Worm (Caenorhabditis elegans) whole organism, L4 larva: Measurements from ENCODE around the gene pals-32.

Source experiments
- F37D6.2 ChIP-seq: sonication (generic microtip); optimal IDR thresholded peaks from 2 replicates; lab custom pipeline; 2016; ENCODE audit warnings: mild to moderate bottlenecking, missing genetic modification characterization, missing compliant biosample characterization
- R02D3.7 ChIP-seq: fragments of 150-350 bp; sonication (generic microtip); optimal IDR thresholded peaks from 3 replicates; lab custom pipeline; 2014; ENCODE audit warnings: missing biosample characterization, missing genetic modification characterization
- T26A8.4 ChIP-seq: fragments of 200-800 bp; sonication (Bioruptor generic); IDR thresholded peaks from 2 replicates; pipeline ENCODE4 v1.3.6; 2022; ENCODE audit warnings: missing genetic modification characterization, missing compliant biosample characterization
- Y105C5A.15 ChIP-seq: fragments of 200-800 bp; sonication (Bioruptor generic); IDR thresholded peaks from 2 replicates; pipeline ENCODE4 v1.3.6; 2022; ENCODE audit warnings: missing genetic modification characterization, missing compliant biosample characterization
- Y75B8A.6 ChIP-seq: fragments of 200-800 bp; sonication (Bioruptor generic); IDR thresholded peaks from 2 replicates; pipeline ENCODE4 v1.3.6; 2022; ENCODE audit warnings: missing genetic modification reagents, missing genetic modification characterization, missing compliant biosample characterization
- aha-1 ChIP-seq: fragments of 150-350 bp; peaks from one replicate; lab custom pipeline; 2014; ENCODE audit warnings: missing biosample characterization, missing genetic modification characterization
- ceh-28 ChIP-seq: fragments of 150-350 bp; optimal IDR thresholded peaks from 2 replicates; lab custom pipeline; 2014; ENCODE audit warnings: missing biosample characterization, missing genetic modification reagents, missing genetic modification characterization
- ctbp-1 ChIP-seq: fragments of 200-800 bp; sonication (Bioruptor generic); IDR thresholded peaks from 2 replicates; pipeline ENCODE4 v1.3.6; 2022; ENCODE audit warnings: missing genetic modification reagents, missing genetic modification characterization, missing compliant biosample characterization
- daf-16 ChIP-seq, 3 experiments: sonication (generic microtip); optimal IDR thresholded peaks; 2 replicates each; lab custom pipeline; 2016 to 2017; ENCODE audit warnings: missing genetic modification characterization in 3 of 3, missing genetic modification reagents in 3 of 3, mild to moderate bottlenecking in 2 of 3, missing compliant biosample characterization in 2 of 3, missing biosample characterization in 1 of 3, moderate library complexity in 1 of 3
- dmd-6 ChIP-seq: fragments of 200-800 bp; sonication (Bioruptor generic); IDR thresholded peaks from 2 replicates; pipeline ENCODE4 v1.3.6; 2022; ENCODE audit warnings: missing genetic modification reagents, missing genetic modification characterization, missing compliant biosample characterization
- dmd-8 ChIP-seq: fragments of 200-800 bp; sonication (Bioruptor generic); IDR thresholded peaks from 2 replicates; pipeline ENCODE4 v1.3.6; 2022; ENCODE audit warnings: missing genetic modification characterization, missing compliant biosample characterization
- egl-27 ChIP-seq: sonication (generic microtip); optimal IDR thresholded peaks from 3 replicates; lab custom pipeline; 2017; ENCODE audit warnings: missing biosample characterization, missing genetic modification reagents, missing genetic modification characterization
- hlh-11 ChIP-seq: fragments of 200-800 bp; sonication (Bioruptor generic); optimal IDR thresholded peaks from 2 replicates; lab custom pipeline; 2018; ENCODE audit warnings: mild to moderate bottlenecking, missing genetic modification characterization, missing compliant biosample characterization
- jun-1 ChIP-seq: fragments of 150-350 bp; optimal IDR thresholded peaks from 2 replicates; lab custom pipeline; 2014; ENCODE audit warnings: missing biosample characterization, missing genetic modification reagents, missing genetic modification characterization
- lim-7 ChIP-seq: fragments of 200-800 bp; sonication (Bioruptor generic); IDR thresholded peaks from 2 replicates; pipeline ENCODE4 v1.3.6; 2022; ENCODE audit warnings: missing genetic modification characterization, missing compliant biosample characterization
- lin-15B ChIP-seq: fragments of 150-350 bp; sonication (generic microtip); optimal IDR thresholded peaks from 3 replicates; lab custom pipeline; 2014; ENCODE audit warnings: missing biosample characterization, missing genetic modification characterization
- lin-29 ChIP-seq: fragments of 200-800 bp; sonication (Bioruptor generic); IDR thresholded peaks from 2 replicates; pipeline ENCODE4 v1.3.6; 2022; ENCODE audit warnings: missing genetic modification reagents, missing genetic modification characterization, missing compliant biosample characterization
- lin-38 ChIP-seq: fragments of 200-800 bp; sonication (Bioruptor generic); IDR thresholded peaks from 2 replicates; pipeline ENCODE4 v1.3.6; 2022; ENCODE audit warnings: missing genetic modification reagents, missing genetic modification characterization, missing compliant biosample characterization
- lsy-2 ChIP-seq, 2 experiments: fragments of 150-350 bp in 1 of 2; sonication (generic microtip) in 1 of 2; optimal IDR thresholded peaks; 2 replicates each; lab custom pipeline; 2014 to 2017; ENCODE audit warnings: missing biosample characterization in 2 of 2, missing genetic modification characterization in 2 of 2
- madf-5 ChIP-seq, 2 experiments: fragments of 200-800 bp; sonication (Bioruptor generic); IDR thresholded peaks; 2 replicates each; pipeline ENCODE4 v1.3.6; 2022; ENCODE audit warnings: missing compliant biosample characterization in 2 of 2, missing genetic modification characterization in 2 of 2
- nhr-102 ChIP-seq: sonication (generic microtip); optimal IDR thresholded peaks from 2 replicates; lab custom pipeline; 2016; ENCODE audit warnings: mild to moderate bottlenecking, missing genetic modification characterization, moderate library complexity, missing compliant biosample characterization
- nhr-25 ChIP-seq: sonication (generic microtip); optimal IDR thresholded peaks from 2 replicates; lab custom pipeline; 2017; ENCODE audit warnings: missing genetic modification characterization, mild to moderate bottlenecking, missing compliant biosample characterization, antibody characterized with exemption, moderate library complexity, borderline replicate concordance; ENCODE audit not compliant: insufficient read depth
- pha-4 ChIP-seq, 2 experiments: fragments of 150-350 bp in 1 of 2; fragments of 200-800 bp in 1 of 2; sonication (Bioruptor generic) in 1 of 2; IDR thresholded peaks in 1 of 2; optimal IDR thresholded peaks in 1 of 2; 2 replicates each; pipeline versions ENCODE4 v1.3.6 to Lab custom; 2014 to 2022; ENCODE audit warnings: missing genetic modification characterization in 2 of 2, missing genetic modification reagents in 2 of 2, missing biosample characterization in 1 of 2, missing compliant biosample characterization in 1 of 2
- skn-1 ChIP-seq: fragments of 150-350 bp; optimal IDR thresholded peaks from 2 replicates; lab custom pipeline; 2014; ENCODE audit warnings: missing biosample characterization, missing genetic modification characterization
- snpc-1.2 ChIP-seq: fragments of 200-800 bp; sonication (Bioruptor generic); IDR thresholded peaks from 2 replicates; pipeline ENCODE4 v1.3.6; 2022; ENCODE audit warnings: missing genetic modification reagents, missing genetic modification characterization, missing compliant biosample characterization
- spr-3 ChIP-seq: fragments of 200-800 bp; sonication (Bioruptor generic); optimal IDR thresholded peaks from 2 replicates; lab custom pipeline; 2018; ENCODE audit warnings: mild to moderate bottlenecking, missing genetic modification characterization, missing compliant biosample characterization
- tag-97 ChIP-seq: fragments of 200-800 bp; sonication (Bioruptor generic); IDR thresholded peaks from 2 replicates; pipeline ENCODE4 v1.3.6; 2022; ENCODE audit warnings: missing genetic modification characterization, missing compliant biosample characterization
- tra-1 ChIP-seq: fragments of 200-800 bp; sonication (Bioruptor generic); IDR thresholded peaks from 2 replicates; pipeline ENCODE4 v1.3.6; 2022; ENCODE audit warnings: missing genetic modification reagents, missing genetic modification characterization, missing compliant biosample characterization
- unc-130 ChIP-seq: sonication (generic microtip); optimal IDR thresholded peaks from 2 replicates; lab custom pipeline; 2016; ENCODE audit warnings: missing genetic modification reagents, missing genetic modification characterization, missing compliant biosample characterization
- unc-62 ChIP-seq, 3 experiments: fragments of 150-350 bp in 1 of 3; sonication (generic microtip); optimal IDR thresholded peaks in 2 of 3; peaks in 1 of 3; 1 replicate in 1 of 3; 2 replicates in 2 of 3; lab custom pipeline; 2014 to 2017; ENCODE audit warnings: missing biosample characterization in 3 of 3, missing genetic modification characterization in 3 of 3, missing genetic modification reagents in 3 of 3, missing genotype in 1 of 3

pals-32 gene

DNA sequence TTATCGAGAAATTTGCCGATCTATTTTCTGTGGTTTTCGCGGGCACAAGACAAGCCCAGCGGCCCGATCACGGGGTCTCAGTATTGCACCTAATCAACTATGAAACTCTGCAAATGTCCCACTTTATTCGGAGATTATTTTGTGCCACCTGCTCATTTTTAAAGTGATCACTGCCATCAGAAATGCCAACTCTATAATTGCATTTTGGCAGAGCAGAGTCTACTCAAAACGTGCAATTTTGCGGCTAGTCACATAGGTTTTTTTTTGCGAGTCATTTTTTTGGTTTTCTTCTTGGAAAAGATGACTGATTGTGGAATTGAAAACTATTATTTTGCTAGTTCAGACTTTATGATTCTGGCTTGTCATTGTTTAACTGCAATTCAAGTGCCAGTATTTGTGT lies 31.5 kb upstream of the pals-32 start, which contains the start of gene srh-240:
Gene srh-240, plus strand, starts transcription at position 301 of the 400 bp plus-strand sequence.
- TF ChIP-seq tag-97: no peak
- no peak for TF ChIP-seq dmd-6 (GFP tag; lab: Robert Waterston, UW)

DNA sequence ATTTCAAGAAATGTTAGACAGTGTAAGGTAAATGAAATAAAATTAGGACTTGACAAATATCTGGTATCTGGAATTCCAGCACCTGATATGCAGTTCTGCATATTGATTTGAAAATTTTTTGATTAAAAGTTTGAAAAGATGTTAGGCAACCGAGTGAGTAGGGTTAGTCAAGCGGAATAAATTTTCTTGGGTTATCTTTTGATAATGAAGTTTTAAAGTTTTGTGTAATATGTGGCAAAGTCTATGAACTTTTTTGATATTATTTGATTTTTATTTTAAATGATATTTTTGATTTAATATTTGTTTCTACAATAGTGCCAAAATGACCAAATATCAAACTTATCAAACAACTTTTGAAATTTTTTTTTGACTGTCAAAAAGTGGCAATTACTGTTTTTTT lies 26.9 kb upstream of the pals-32 start, which contains the start of gene srh-241:
Gene srh-241, minus strand, starts transcription at position 101 of the 400 bp plus-strand sequence.
- TF ChIP-seq Y75B8A.6 (GFP tag; lab: Robert Waterston, UW): no peak
- no peak for TF ChIP-seq R02D3.7 (tag; lab: Kevin White, UChicago)
- no peak for TF ChIP-seq madf-5 (GFP tag; IDR thresholded peaks at IDR 0.05; lab: Robert Waterston, UW)
- TF ChIP-seq lin-15B: no peak
- no peak for TF ChIP-seq unc-130
- TF ChIP-seq egl-27 (tag; lab: Kevin White, UChicago): no peak
- no peak for TF ChIP-seq lsy-2 (tag; optimal IDR thresholded peaks at IDR 0.05; lab: Kevin White, UChicago)
- TF ChIP-seq F37D6.2 (tag; lab: Kevin White, UChicago): no peak
- TF ChIP-seq skn-1 (tag; lab: Kevin White, UChicago): no peak
- no peak for TF ChIP-seq lin-38

ce11 chrV:2870127-2870526 lies 26.3 kb upstream of the pals-32 start, which contains the start of gene srh-243:
Gene srh-243, plus strand, starts transcription at chrV:2870427.
- TF ChIP-seq lim-7 (GFP tag; lab: Robert Waterston, UW) (no peak), unc-62 (GFP tag; optimal IDR thresholded peaks at IDR 0.05 in 1 of 2; lab: Kevin White, UChicago) (no peak), unc-62 (tag; optimal IDR thresholded peaks at IDR 0.05; lab: Kevin White, UChicago) (no peak), ceh-28 (tag; lab: Kevin White, UChicago) (no peak), unc-130 (no peak), Y105C5A.15 (GFP tag; lab: Robert Waterston, UW) (no peak), daf-16 (GFP tag; optimal IDR thresholded peaks at IDR 0.05; lab: Kevin White, UChicago) (no peak), daf-16 (tag; optimal IDR thresholded peaks at IDR 0.05; lab: Kevin White, UChicago) (no peak), jun-1 (no peak), lsy-2 (tag; optimal IDR thresholded peaks at IDR 0.05; lab: Kevin White, UChicago) (no peak), lin-29 (GFP tag; lab: Robert Waterston, UW) (no peak), snpc-1.2 (GFP tag; lab: Robert Waterston, UW) (no peak)
- TF ChIP-seq, all 104 proteins: peak for 0

- TF ChIP-seq T26A8.4 (GFP tag; lab: Robert Waterston, UW) (peak; percentile 31; the same call in 1 of the 2 replicates), nhr-25 (tag; lab: Kevin White, UChicago) (no peak), lin-38 (peak; percentile 53), tra-1 (GFP tag; lab: Robert Waterston, UW) (peak; percentile 42; the same call in 1 of the 2 replicates), nhr-102 (tag; lab: Kevin White, UChicago) (peak; percentile 17), dmd-6 (GFP tag; lab: Robert Waterston, UW) (peak; percentile 31), hlh-11 (tag; lab: Kevin White, UChicago) (peak; percentile 30), aha-1 (tag; lab: Kevin White, UChicago) (peak; percentile 95), ctbp-1 (0 out of 2 replicates have a peak, but pooled peaks have one; percentile 31), pha-4 (GFP tag; IDR thresholded peaks at IDR 0.05; lab: Robert Waterston, UW) (no peak), pha-4 (tag; optimal IDR thresholded peaks at IDR 0.05; lab: Kevin White, UChicago) (no peak), dmd-8 (peak; percentile 52; the same call in 1 of the 2 replicates), spr-3 (GFP tag; lab: Kevin White, UChicago) (no peak)
These were observed 24.5 kb upstream of the pals-32 start for ce11 chrV:2871754-2872504.
